Fruit fly (Drosophila melanogaster): ENCODE measurements around the gene CG9922.

- TF ChIP-seq Sin3A (optimal IDR thresholded peaks at IDR 0.05) (no peak), Myc (optimal IDR thresholded peaks at IDR 0.05) (no peak), h (optimal IDR thresholded peaks at IDR 0.05) (no peak), insv (optimal IDR thresholded peaks at IDR 0.05) (no peak), ttk (optimal IDR thresholded peaks at IDR 0.05) (no peak), psq (optimal IDR thresholded peaks at IDR 0.05) (no peak)
Measured at dm6 chr3R:14058531-14059431, 22.6 kb upstream of the CG9922 start.

Data from Kc167 (cell line).